Fruit fly (Drosophila melanogaster): ENCODE results near the gene CG34337.

The CG34337 gene

dm6 chrX:7372475-7372874, 44.6 kb upstream of the CG34337 start (continued):
- TF ChIP-seq CG16779 (tag; optimal IDR thresholded peaks at IDR 0.05): no peak
- no peak for TF ChIP-seq eg (GFP tag; IDR thresholded peaks at IDR 0.05)
- peak; percentile 14 for TF ChIP-seq topi (GFP tag; optimal IDR thresholded peaks at IDR 0.05)
- no peak for TF ChIP-seq Sox102F (GFP tag; optimal IDR thresholded peaks at IDR 0.05)
- no peak for TF ChIP-seq cyc (GFP tag; optimal IDR thresholded peaks at IDR 0.05)
- no peak for TF ChIP-seq CG3919 (GFP tag; optimal IDR thresholded peaks at IDR 0.05)
- TF ChIP-seq Hr39 (GFP tag; optimal IDR thresholded peaks at IDR 0.05): peak; percentile 10
- TF ChIP-seq CG8632 (GFP tag; optimal IDR thresholded peaks at IDR 0.05): no peak
- TF ChIP-seq pdm3 (GFP tag; optimal IDR thresholded peaks at IDR 0.05): peak; percentile 5
- TF ChIP-seq Eip78C (GFP tag): peak; percentile 60
- TF ChIP-seq OdsH (GFP tag; optimal IDR thresholded peaks at IDR 0.05): peak; percentile 13
- TF ChIP-seq CG1621 (tag; optimal IDR thresholded peaks at IDR 0.05): no peak
- no peak for TF ChIP-seq CG3032 (tag; optimal IDR thresholded peaks at IDR 0.05)
- TF ChIP-seq CG8119 (GFP tag; IDR thresholded peaks at IDR 0.05): no peak

dm6 chrX:7377840-7378239, 39.2 kb upstream of the CG34337 start, which contains the start of gene CheA7a:
CheA7a (plus strand) TSS chrX:7378140.
- TF ChIP-seq Eip78C (GFP tag): no peak
- TF ChIP-seq Blimp-1 (GFP tag; optimal IDR thresholded peaks at IDR 0.05): no peak
- no peak for TF ChIP-seq esn (GFP tag; optimal IDR thresholded peaks at IDR 0.05)
- no peak for TF ChIP-seq CG10631 (GFP tag; optimal IDR thresholded peaks at IDR 0.05)
- no peak for TF ChIP-seq CG11294 (GFP tag; IDR thresholded peaks at IDR 0.05)
- TF ChIP-seq CG32006 (GFP tag; optimal IDR thresholded peaks at IDR 0.05): no peak
- no peak for TF ChIP-seq lz (GFP tag; optimal IDR thresholded peaks at IDR 0.05)
- no peak for TF ChIP-seq net (GFP tag; optimal IDR thresholded peaks at IDR 0.05)
- TF ChIP-seq Hr39 (GFP tag; optimal IDR thresholded peaks at IDR 0.05): no peak
- no peak for TF ChIP-seq Sox15 (GFP tag; optimal IDR thresholded peaks at IDR 0.05)
- TF ChIP-seq Sox102F (GFP tag; optimal IDR thresholded peaks at IDR 0.05): no peak
- no peak for TF ChIP-seq CG15336 (GFP tag; IDR thresholded peaks at IDR 0.05)
- no peak for TF ChIP-seq ss (GFP tag; optimal IDR thresholded peaks at IDR 0.05)
- TF ChIP-seq CG9139 (GFP tag; optimal IDR thresholded peaks at IDR 0.05): no peak
- TF ChIP-seq CG11902 (GFP tag; optimal IDR thresholded peaks at IDR 0.05): no peak

- TF ChIP-seq esn (GFP tag; optimal IDR thresholded peaks at IDR 0.05) (no peak), Met (GFP tag; optimal IDR thresholded peaks at IDR 0.05) (peak; percentile 3), CG6276 (GFP tag; optimal IDR thresholded peaks at IDR 0.05) (no peak), acj6 (GFP tag; optimal IDR thresholded peaks at IDR 0.05) (no peak), vri (GFP tag; optimal IDR thresholded peaks at IDR 0.05) (no peak), CG11762 (GFP tag; optimal IDR thresholded peaks at IDR 0.05; ENCODE audit: insufficient read depth) (no peak), Blimp-1 (GFP tag; optimal IDR thresholded peaks at IDR 0.05) (no peak), achi (GFP tag; optimal IDR thresholded peaks at IDR 0.05) (no peak), OdsH (GFP tag; optimal IDR thresholded peaks at IDR 0.05) (peak; percentile 32), net (GFP tag; optimal IDR thresholded peaks at IDR 0.05) (no peak), CG6163 (GFP tag; IDR thresholded peaks at IDR 0.05) (0 out of 3 replicates have a peak, but pooled peaks have one; percentile 11), CG8319 (GFP tag; optimal IDR thresholded peaks at IDR 0.05) (no peak), topi (GFP tag; optimal IDR thresholded peaks at IDR 0.05) (peak; percentile 21), eg (GFP tag; IDR thresholded peaks at IDR 0.05) (peak; percentile 35; the same call in 1 of the 3 replicates), CG10631 (GFP tag; optimal IDR thresholded peaks at IDR 0.05) (peak; percentile 2), pdm3 (GFP tag; optimal IDR thresholded peaks at IDR 0.05) (peak; percentile 16), Eip78C (GFP tag) (peak; percentile 74), fd85E (GFP tag; optimal IDR thresholded peaks at IDR 0.05) (no peak), Lpt (GFP tag; optimal IDR thresholded peaks at IDR 0.05) (no peak), CG8119 (GFP tag; IDR thresholded peaks at IDR 0.05) (no peak), Eip75B (GFP tag; optimal IDR thresholded peaks at IDR 0.05) (peak; percentile 21), Sox102F (GFP tag; optimal IDR thresholded peaks at IDR 0.05) (peak; percentile 37), Hr4 (GFP tag; optimal IDR thresholded peaks at IDR 0.05) (no peak), CG34406 (GFP tag; optimal IDR thresholded peaks at IDR 0.05) (peak; percentile 10), Smox (GFP tag; optimal IDR thresholded peaks at IDR 0.05) (peak; percentile 34), Sox15 (GFP tag; optimal IDR thresholded peaks at IDR 0.05) (no peak), CG31627 (GFP tag; optimal IDR thresholded peaks at IDR 0.05) (peak; percentile 34), CG15336 (GFP tag; IDR thresholded peaks at IDR 0.05) (peak; percentile 23; the same call in 1 of the 2 replicates), Gug (GFP tag; IDR thresholded peaks at IDR 0.05) (no peak), CG3032 (tag; optimal IDR thresholded peaks at IDR 0.05) (peak; percentile 37), CG1621 (tag; optimal IDR thresholded peaks at IDR 0.05) (no peak), Eip93F (GFP tag; optimal IDR thresholded peaks at IDR 0.05) (no peak), CG10669 (GFP tag; optimal IDR thresholded peaks at IDR 0.05) (peak; percentile 23), CG11294 (GFP tag; IDR thresholded peaks at IDR 0.05) (no peak), Hr39 (GFP tag; optimal IDR thresholded peaks at IDR 0.05) (peak; percentile 22), ss (GFP tag; optimal IDR thresholded peaks at IDR 0.05) (peak in 1 of 2 experiments; percentile 42), CG32006 (GFP tag; optimal IDR thresholded peaks at IDR 0.05) (peak; percentile 15), CG9139 (GFP tag; optimal IDR thresholded peaks at IDR 0.05) (no peak), CG11902 (GFP tag; optimal IDR thresholded peaks at IDR 0.05) (peak; percentile 5), Ets21C (GFP tag; optimal IDR thresholded peaks at IDR 0.05) (peak; percentile 6)
Measured at dm6 chrX:7379569-7379968, 37.5 kb upstream of the CG34337 start.
